Worm (Caenorhabditis elegans) whole organism, L4/young adult: ENCODE data around the gene Y4C6B.1.

Experiments
- W03F9.2 ChIP-seq: fragments of 150-350 bp; optimal IDR thresholded peaks from 2 replicates; lab custom pipeline; 2014; ENCODE audit warnings: missing biosample characterization, missing genetic modification characterization
- dao-5 ChIP-seq: sonication (generic microtip); optimal IDR thresholded peaks from 2 replicates; lab custom pipeline; 2016; ENCODE audit warnings: missing genotype, missing genetic modification characterization, moderate library complexity, missing compliant biosample characterization
- him-1 ChIP-seq: sonication (generic microtip); optimal IDR thresholded peaks from 2 replicates; lab custom pipeline; 2016; ENCODE audit warnings: missing genotype, missing genetic modification reagents, missing genetic modification characterization, missing compliant biosample characterization

DNA sequence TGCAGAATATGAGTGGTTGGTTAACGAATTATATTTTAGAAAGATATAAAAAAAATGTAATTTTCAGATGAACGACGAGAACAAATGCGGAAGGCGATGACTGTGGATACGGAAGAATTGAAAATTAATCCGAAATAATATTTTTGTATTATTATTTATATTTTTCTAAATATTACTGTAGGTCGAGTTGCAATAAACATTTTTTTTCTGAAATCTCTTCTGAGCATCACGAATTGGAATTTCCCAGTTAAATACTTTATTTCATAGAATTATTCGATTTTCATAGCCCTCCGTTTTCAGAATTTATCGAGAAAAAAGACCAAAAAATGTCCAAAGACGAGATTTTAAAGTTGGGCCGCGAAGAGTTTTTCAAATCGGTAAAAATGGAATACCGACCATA lies 43.3 kb downstream of the Y4C6B.1 start, which contains the start of gene ZK616.2:
- TF ChIP-seq dao-5 (tag; lab: Kevin White, UChicago) (no peak), W03F9.2 (tag; lab: Kevin White, UChicago) (no peak), him-1 (no peak)
